Worm (Caenorhabditis elegans) whole organism, midembryonic: Measurements from ENCODE around the gene saeg-2.

ENCODE experiments used
- T22C8.4 ChIP-seq: fragments of 200-800 bp; sonication (Bioruptor generic); IDR thresholded peaks from 2 replicates; pipeline ENCODE4 v1.3.6; 2022; ENCODE audit warnings: missing genetic modification characterization, missing compliant biosample characterization
- cog-1 ChIP-seq: sonication (generic microtip); optimal IDR thresholded peaks from 2 replicates; lab custom pipeline; 2016; ENCODE audit warnings: missing genetic modification characterization, missing compliant biosample characterization
- flt-1 ChIP-seq: fragments of 200-800 bp; sonication (Bioruptor generic); IDR thresholded peaks from 2 replicates; pipeline ENCODE4 v1.3.6; 2022; ENCODE audit warnings: missing genetic modification characterization, missing compliant biosample characterization
- klf-2 ChIP-seq: fragments of 200-800 bp; sonication (Bioruptor generic); conservative IDR thresholded peaks from 2 replicates; pipeline ENCODE4 v1.3.6; 2022; ENCODE audit warnings: missing genetic modification reagents, missing genetic modification characterization, missing compliant biosample characterization
- med-1 ChIP-seq: sonication (generic microtip); optimal IDR thresholded peaks from 2 replicates; lab custom pipeline; 2017; ENCODE audit warnings: missing genetic modification characterization, mild to moderate bottlenecking, missing compliant biosample characterization, antibody characterized with exemption, missing genetic modification reagents; ENCODE audit not compliant: insufficient read depth
- ref-1 ChIP-seq: fragments of 200-800 bp; sonication (Bioruptor generic); conservative IDR thresholded peaks from 2 replicates; pipeline ENCODE4 v1.3.6; 2022; ENCODE audit warnings: missing genetic modification reagents, missing genetic modification characterization, missing compliant biosample characterization
- tab-1 ChIP-seq: fragments of 200-800 bp; sonication (Bioruptor generic); IDR thresholded peaks from 2 replicates; pipeline ENCODE4 v1.3.6; 2022; ENCODE audit warnings: missing genetic modification characterization, missing compliant biosample characterization
- ztf-23 ChIP-seq: fragments of 200-800 bp; sonication (Bioruptor generic); IDR thresholded peaks from 2 replicates; pipeline ENCODE4 v1.3.6; 2022; ENCODE audit warnings: missing genetic modification reagents, missing genetic modification characterization, missing compliant biosample characterization
- ztf-29 ChIP-seq: fragments of 200-800 bp; sonication (Bioruptor generic); IDR thresholded peaks from 2 replicates; pipeline ENCODE4 v1.3.6; 2022; ENCODE audit warnings: missing genetic modification reagents, missing genetic modification characterization, missing compliant biosample characterization

DNA sequence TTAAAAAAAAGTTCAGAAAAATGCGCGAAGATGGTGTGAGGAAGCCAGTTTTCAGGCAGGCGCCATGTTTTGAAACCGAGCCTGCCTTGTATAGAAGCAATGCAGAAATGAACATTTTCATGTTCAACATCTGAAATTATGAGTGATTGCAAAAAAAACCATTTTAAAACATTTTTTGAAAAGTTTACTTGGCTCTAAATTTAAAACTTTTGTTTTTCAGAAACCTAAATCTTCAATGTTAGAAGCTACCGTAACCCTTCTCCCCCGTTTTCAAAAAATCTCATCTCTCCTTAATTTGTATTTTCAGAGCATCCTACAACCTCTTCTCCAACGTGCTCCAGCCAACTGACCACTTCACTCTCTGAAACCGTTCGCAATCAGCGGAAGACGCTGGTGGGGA lies 41.3 kb downstream of the saeg-2 start, which contains the start of gene fozi-1:
- TF ChIP-seq med-1 (GFP tag; lab: Kevin White, UChicago) (no peak), ztf-29 (GFP tag; lab: Robert Waterston, UW) (no peak), ref-1 (GFP tag; lab: Robert Waterston, UW) (no peak), ztf-23 (no peak), flt-1 (GFP tag; lab: Robert Waterston, UW) (no peak), T22C8.4 (no peak), cog-1 (no peak), tab-1 (no peak), klf-2 (GFP tag; lab: Robert Waterston, UW) (no peak)
